In genomic region chr3R:19028758-19029157, dm6 we compare ENCODE assay signal across 1 fruit fly cellular context.
TF ChIP-seq lines count a peak whose summit lies in the region.

Gene GatA, minus strand, starts transcription at chr3R:19028857.
Gene P5cr, plus strand, starts transcription at chr3R:19028931.

TF ChIP-seq in whole organism, embryonic, 481 proteins besides CTCF, POLR2A, EP300 and RAD21 (continued from another document and continues in another):
- TF ChIP-seq CG11695 (GFP tag; IDR thresholded peaks at IDR 0.05; lab: Robert Waterston, UW) (0 out of 3 replicates have a peak, but pooled peaks have one; percentile 10), CG6254 (GFP tag; optimal IDR thresholded peaks at IDR 0.05; lab: Kevin White, UChicago) (no peak), eyg (GFP tag; optimal IDR thresholded peaks at IDR 0.05; lab: Kevin White, UChicago) (peak; percentile 63), grau (tag; optimal IDR thresholded peaks at IDR 0.05; lab: Kevin White, UChicago) (peak; percentile 82), schlank (tag; optimal IDR thresholded peaks at IDR 0.05; lab: Kevin White, UChicago) (peak; percentile 88), shn (GFP tag; optimal IDR thresholded peaks at IDR 0.05; lab: Kevin White, UChicago) (peak; percentile 85), fd3F (GFP tag; optimal IDR thresholded peaks at IDR 0.05; lab: Kevin White, UChicago) (peak; percentile 77), CG4328 (GFP tag; optimal IDR thresholded peaks at IDR 0.05; lab: Kevin White, UChicago) (no peak), ken (GFP tag; IDR thresholded peaks at IDR 0.05; lab: Robert Waterston, UW) (peak; percentile 86), CG17802 (tag; optimal IDR thresholded peaks at IDR 0.05; lab: Kevin White, UChicago) (peak; percentile 12), Max (GFP tag; optimal IDR thresholded peaks at IDR 0.05; lab: Kevin White, UChicago) (no peak), Opbp (GFP tag; IDR thresholded peaks at IDR 0.05; lab: Robert Waterston, UW; ENCODE audit: partially characterized antibody) (no peak), Gug (GFP tag; IDR thresholded peaks at IDR 0.05; lab: Robert Waterston, UW) (peak; percentile 96), CG2712 (tag; optimal IDR thresholded peaks at IDR 0.05; lab: Kevin White, UChicago) (peak; percentile 35), CG9876 (GFP tag; optimal IDR thresholded peaks at IDR 0.05; lab: Kevin White, UChicago) (peak; percentile 82), CG15011 (GFP tag; optimal IDR thresholded peaks at IDR 0.05; lab: Kevin White, UChicago) (no peak), fu2 (GFP tag; optimal IDR thresholded peaks at IDR 0.05; lab: Kevin White, UChicago) (peak; percentile 92), Asciz (GFP tag; optimal IDR thresholded peaks at IDR 0.05; lab: Kevin White, UChicago) (no peak), CG7271 (tag; optimal IDR thresholded peaks at IDR 0.05; lab: Kevin White, UChicago) (no peak), Dek (tag; optimal IDR thresholded peaks at IDR 0.05; lab: Kevin White, UChicago) (peak; percentile 84), pfk (GFP tag; optimal IDR thresholded peaks at IDR 0.05; lab: Kevin White, UChicago) (no peak), twi (tag; optimal IDR thresholded peaks at IDR 0.05; lab: Kevin White, UChicago) (peak; percentile 32), CG8290 (GFP tag; optimal IDR thresholded peaks at IDR 0.05; lab: Kevin White, UChicago) (no peak), CG8290 (tag; optimal IDR thresholded peaks at IDR 0.05; lab: Kevin White, UChicago) (peak in 1 of 2 experiments; percentile 98), CG14860 (GFP tag; IDR thresholded peaks at IDR 0.05; lab: Robert Waterston, UW; ENCODE audit: partially characterized antibody) (no peak), CG6272 (GFP tag; IDR thresholded peaks at IDR 0.05; lab: Robert Waterston, UW) (peak; percentile 68; the same call in 1 of the 2 replicates), MTF-1 (GFP tag; optimal IDR thresholded peaks at IDR 0.05; lab: Kevin White, UChicago; ENCODE audit: borderline replicate concordance) (peak; percentile 73), CG14667 (GFP tag; IDR thresholded peaks at IDR 0.05; lab: Robert Waterston, UW) (peak; percentile 57), trh (GFP tag; optimal IDR thresholded peaks at IDR 0.05; lab: Kevin White, UChicago) (no peak), Side (GFP tag; optimal IDR thresholded peaks at IDR 0.05; lab: Kevin White, UChicago) (peak; percentile 79), CG15696 (tag; optimal IDR thresholded peaks at IDR 0.05; lab: Kevin White, UChicago) (peak; percentile 6), MBD-R2 (GFP tag; IDR thresholded peaks at IDR 0.05; lab: Robert Waterston, UW) (peak; percentile 92), CG10209 (GFP tag; optimal IDR thresholded peaks at IDR 0.05; lab: Kevin White, UChicago) (peak; percentile 75), Blimp-1 (GFP tag; optimal IDR thresholded peaks at IDR 0.05; lab: Kevin White, UChicago) (no peak), pho (GFP tag; optimal IDR thresholded peaks at IDR 0.05; lab: Kevin White, UChicago) (peak; percentile 91), yki (optimal IDR thresholded peaks at IDR 0.05; lab: Kevin White, UChicago) (no peak), Vsx1 (GFP tag; optimal IDR thresholded peaks at IDR 0.05; lab: Kevin White, UChicago) (no peak), Dip2 (GFP tag; IDR thresholded peaks at IDR 0.05; lab: Robert Waterston, UW) (no peak), sug (tag; optimal IDR thresholded peaks at IDR 0.05; lab: Kevin White, UChicago) (peak; percentile 82), dmrt11E (tag; optimal IDR thresholded peaks at IDR 0.05; lab: Kevin White, UChicago) (no peak), hkb (optimal IDR thresholded peaks at IDR 0.05; lab: Kevin White, UChicago) (no peak), hkb (GFP tag; IDR thresholded peaks at IDR 0.05; lab: Robert Waterston, UW) (peak; percentile 69), CG17568 (GFP tag; optimal IDR thresholded peaks at IDR 0.05; lab: Kevin White, UChicago) (no peak), CG5180 (GFP tag; optimal IDR thresholded peaks at IDR 0.05; lab: Kevin White, UChicago) (no peak), D19B (GFP tag; optimal IDR thresholded peaks at IDR 0.05; lab: Kevin White, UChicago) (peak; percentile 34), ftz-f1 (GFP tag; optimal IDR thresholded peaks at IDR 0.05; lab: Kevin White, UChicago) (peak; percentile 28), crp (GFP tag; optimal IDR thresholded peaks at IDR 0.05; lab: Kevin White, UChicago) (peak in 1 of 2 experiments; percentile 78), fru (optimal IDR thresholded peaks at IDR 0.05; lab: Kevin White, UChicago) (no peak), toy (GFP tag; IDR thresholded peaks at IDR 0.05; lab: Robert Waterston, UW) (no peak; the same call in 1 of the 2 replicates), CG3407 (GFP tag; optimal IDR thresholded peaks at IDR 0.05; lab: Kevin White, UChicago) (peak; percentile 10), CG10654 (GFP tag; optimal IDR thresholded peaks at IDR 0.05; lab: Kevin White, UChicago) (peak; percentile 71), CG11398 (GFP tag; optimal IDR thresholded peaks at IDR 0.05; lab: Kevin White, UChicago) (peak; percentile 67), TFAM (GFP tag; optimal IDR thresholded peaks at IDR 0.05; lab: Kevin White, UChicago) (no peak), zf30C (GFP tag; optimal IDR thresholded peaks at IDR 0.05; lab: Kevin White, UChicago) (no peak), pum (GFP tag; optimal IDR thresholded peaks at IDR 0.05; lab: Kevin White, UChicago) (peak; percentile 84), CG1647 (GFP tag; optimal IDR thresholded peaks at IDR 0.05; lab: Kevin White, UChicago) (peak; percentile 82), unc-4 (GFP tag; IDR thresholded peaks at IDR 0.05; lab: Robert Waterston, UW; ENCODE audit: partially characterized antibody) (no peak), lab (GFP tag; optimal IDR thresholded peaks at IDR 0.05; lab: Kevin White, UChicago) (peak; percentile 93), CG3065 (GFP tag; optimal IDR thresholded peaks at IDR 0.05; lab: Kevin White, UChicago) (peak; percentile 33), HLH54F (GFP tag; optimal IDR thresholded peaks at IDR 0.05; lab: Kevin White, UChicago) (peak; percentile 92), CHES-1-like (GFP tag; optimal IDR thresholded peaks at IDR 0.05; lab: Kevin White, UChicago) (peak; percentile 94), wdn (GFP tag; IDR thresholded peaks at IDR 0.05; lab: Robert Waterston, UW) (peak; percentile 78), Hsf (GFP tag; optimal IDR thresholded peaks at IDR 0.05; lab: Kevin White, UChicago) (peak; percentile 88), Jarid2 (GFP tag; optimal IDR thresholded peaks at IDR 0.05; lab: Kevin White, UChicago) (peak; percentile 6), CG2889 (GFP tag; IDR thresholded peaks at IDR 0.05; lab: Robert Waterston, UW) (peak; percentile 84), Sox102F (GFP tag; optimal IDR thresholded peaks at IDR 0.05; lab: Kevin White, UChicago) (peak; percentile 74), Eip74EF (GFP tag; optimal IDR thresholded peaks at IDR 0.05; lab: Kevin White, UChicago) (no peak), seq (GFP tag; IDR thresholded peaks at IDR 0.05; lab: Robert Waterston, UW) (no peak), p53 (GFP tag; optimal IDR thresholded peaks at IDR 0.05; lab: Kevin White, UChicago) (peak; percentile 72), Optix (GFP tag; IDR thresholded peaks at IDR 0.05; lab: Robert Waterston, UW) (peak; percentile 68; the same call in 2 of the 3 replicates), PHDP (tag; optimal IDR thresholded peaks at IDR 0.05; lab: Kevin White, UChicago) (peak; percentile 78), CG7928 (GFP tag; optimal IDR thresholded peaks at IDR 0.05; lab: Kevin White, UChicago) (peak; percentile 51), amos (GFP tag; IDR thresholded peaks at IDR 0.05; lab: Robert Waterston, UW; ENCODE audit: partially characterized antibody) (no peak; the same call in 1 of the 2 replicates), CG13775 (GFP tag; optimal IDR thresholded peaks at IDR 0.05; lab: Kevin White, UChicago) (peak; percentile 56), hb (GFP tag; IDR thresholded peaks at IDR 0.05; lab: Robert Waterston, UW; ENCODE audit: partially characterized antibody) (no peak), CG17361 (GFP tag; IDR thresholded peaks at IDR 0.05; lab: Robert Waterston, UW) (peak; percentile 38; the same call in 1 of the 3 replicates), CG4404 (GFP tag; IDR thresholded peaks at IDR 0.05; lab: Robert Waterston, UW) (peak; percentile 49; the same call in 1 of the 2 replicates), ato (GFP tag; IDR thresholded peaks at IDR 0.05; lab: Robert Waterston, UW; ENCODE audit: partially characterized antibody) (no peak), onecut (GFP tag; IDR thresholded peaks at IDR 0.05; lab: Robert Waterston, UW) (peak; percentile 96), Elba2 (GFP tag; optimal IDR thresholded peaks at IDR 0.05; lab: Kevin White, UChicago) (no peak), CG6683 (GFP tag; optimal IDR thresholded peaks at IDR 0.05; lab: Kevin White, UChicago) (peak; percentile 61), CG13123 (GFP tag; optimal IDR thresholded peaks at IDR 0.05; lab: Kevin White, UChicago) (peak; percentile 58), Ets97D (GFP tag; optimal IDR thresholded peaks at IDR 0.05; lab: Kevin White, UChicago) (peak; percentile 38), hth (optimal IDR thresholded peaks at IDR 0.05; lab: Kevin White, UChicago) (no peak), gsb-n (tag; optimal IDR thresholded peaks at IDR 0.05; lab: Kevin White, UChicago) (no peak), vvl (GFP tag; IDR thresholded peaks at IDR 0.05; lab: Robert Waterston, UW) (peak; percentile 87), lmd (GFP tag; IDR thresholded peaks at IDR 0.05; lab: Robert Waterston, UW) (peak; percentile 84; the same call in 1 of the 2 replicates), CG14710 (tag; optimal IDR thresholded peaks at IDR 0.05; lab: Kevin White, UChicago) (peak; percentile 11), pzg (GFP tag; optimal IDR thresholded peaks at IDR 0.05; lab: Kevin White, UChicago) (peak; percentile 74), CG32532 (GFP tag; IDR thresholded peaks at IDR 0.05; lab: Robert Waterston, UW) (peak; percentile 94), H15 (GFP tag; IDR thresholded peaks at IDR 0.05; lab: Robert Waterston, UW) (peak; percentile 74), CrebB (tag; optimal IDR thresholded peaks at IDR 0.05; lab: Kevin White, UChicago) (peak; percentile 80), Deaf1 (tag; optimal IDR thresholded peaks at IDR 0.05; lab: Kevin White, UChicago) (peak; percentile 31), vnd (GFP tag; IDR thresholded peaks at IDR 0.05; lab: Robert Waterston, UW; ENCODE audit: partially characterized antibody) (no peak), mirr (GFP tag; optimal IDR thresholded peaks at IDR 0.05; lab: Kevin White, UChicago) (peak; percentile 87), cas (GFP tag; IDR thresholded peaks at IDR 0.05; lab: Robert Waterston, UW) (peak; percentile 67; the same call in 1 of the 2 replicates), Myb (GFP tag; optimal IDR thresholded peaks at IDR 0.05; lab: Kevin White, UChicago) (peak; percentile 85), CG4360 (GFP tag; IDR thresholded peaks at IDR 0.05; lab: Robert Waterston, UW) (no peak), CG8924 (tag; optimal IDR thresholded peaks at IDR 0.05; lab: Kevin White, UChicago) (peak; percentile 71), CG3995 (GFP tag; optimal IDR thresholded peaks at IDR 0.05; lab: Kevin White, UChicago) (peak; percentile 41), kay (GFP tag; optimal IDR thresholded peaks at IDR 0.05; lab: Kevin White, UChicago) (peak; percentile 62), CG8089 (GFP tag; optimal IDR thresholded peaks at IDR 0.05; lab: Kevin White, UChicago) (peak; percentile 64), CG3163 (GFP tag; optimal IDR thresholded peaks at IDR 0.05; lab: Kevin White, UChicago) (peak; percentile 66), CG4282 (GFP tag; optimal IDR thresholded peaks at IDR 0.05; lab: Kevin White, UChicago) (peak; percentile 70), her (GFP tag; optimal IDR thresholded peaks at IDR 0.05; lab: Kevin White, UChicago) (peak; percentile 93), ara (GFP tag; IDR thresholded peaks at IDR 0.05; lab: Robert Waterston, UW) (peak; percentile 60), Sry-β (GFP tag; optimal IDR thresholded peaks at IDR 0.05; lab: Kevin White, UChicago) (no peak), HLHmδ (GFP tag; optimal IDR thresholded peaks at IDR 0.05; lab: Kevin White, UChicago) (no peak), hbn (GFP tag; IDR thresholded peaks at IDR 0.05; lab: Robert Waterston, UW; ENCODE audit: partially characterized antibody) (no peak), nom (GFP tag; optimal IDR thresholded peaks at IDR 0.05; lab: Kevin White, UChicago) (peak; percentile 69), CG18262 (tag; optimal IDR thresholded peaks at IDR 0.05; lab: Kevin White, UChicago) (peak; percentile 32), CG14050 (GFP tag; IDR thresholded peaks at IDR 0.05; lab: Robert Waterston, UW) (peak; percentile 14; the same call in 1 of the 3 replicates), da (GFP tag; optimal IDR thresholded peaks at IDR 0.05; lab: Kevin White, UChicago) (peak; percentile 65), CG11456 (GFP tag; IDR thresholded peaks at IDR 0.05; lab: Robert Waterston, UW) (peak; percentile 96), CG1603 (tag; optimal IDR thresholded peaks at IDR 0.05; lab: Kevin White, UChicago) (peak; percentile 79), CG2199 (GFP tag; IDR thresholded peaks at IDR 0.05; lab: Robert Waterston, UW) (peak; percentile 52; the same call in 1 of the 3 replicates), gcm2 (GFP tag; optimal IDR thresholded peaks at IDR 0.05; lab: Kevin White, UChicago) (peak; percentile 62), CG11560 (tag; IDR thresholded peaks at IDR 0.05; lab: Robert Waterston, UW) (0 out of 3 replicates have a peak, but pooled peaks have one; percentile 43), wor (GFP tag; IDR thresholded peaks at IDR 0.05; lab: Robert Waterston, UW) (no peak), zen (tag; optimal IDR thresholded peaks at IDR 0.05; lab: Kevin White, UChicago) (no peak), CG3847 (GFP tag; IDR thresholded peaks at IDR 0.05; lab: Robert Waterston, UW) (peak; percentile 83), aop (GFP tag; IDR thresholded peaks at IDR 0.05; lab: Robert Waterston, UW) (peak; percentile 64), CG7963 (GFP tag; IDR thresholded peaks at IDR 0.05; lab: Robert Waterston, UW; ENCODE audit: partially characterized antibody) (no peak), CG12299 (tag; optimal IDR thresholded peaks at IDR 0.05; lab: Kevin White, UChicago) (peak; percentile 58), sens-2 (GFP tag; IDR thresholded peaks at IDR 0.05; lab: Robert Waterston, UW) (0 out of 2 replicates have a peak, but pooled peaks have one; percentile 34), btn (GFP tag; optimal IDR thresholded peaks at IDR 0.05; lab: Kevin White, UChicago) (no peak), disco-r (GFP tag; optimal IDR thresholded peaks at IDR 0.05; lab: Kevin White, UChicago) (no peak), CG1832 (GFP tag; optimal IDR thresholded peaks at IDR 0.05; lab: Kevin White, UChicago) (no peak), CG30020 (tag; optimal IDR thresholded peaks at IDR 0.05; lab: Kevin White, UChicago) (no peak), CG9437 (GFP tag; optimal IDR thresholded peaks at IDR 0.05; lab: Kevin White, UChicago) (peak; percentile 35)
